Worm (Caenorhabditis elegans) whole organism, midembryonic: Measurements from ENCODE around the gene F38A6.4.

Experiments used
- T22C8.4 ChIP-seq: fragments of 200-800 bp; sonication (Bioruptor generic); IDR thresholded peaks from 2 replicates; pipeline ENCODE4 v1.3.6; 2022; ENCODE audit warnings: missing genetic modification characterization, missing compliant biosample characterization
- cog-1 ChIP-seq: sonication (generic microtip); optimal IDR thresholded peaks from 2 replicates; lab custom pipeline; 2016; ENCODE audit warnings: missing genetic modification characterization, missing compliant biosample characterization
- flt-1 ChIP-seq: fragments of 200-800 bp; sonication (Bioruptor generic); IDR thresholded peaks from 2 replicates; pipeline ENCODE4 v1.3.6; 2022; ENCODE audit warnings: missing genetic modification characterization, missing compliant biosample characterization
- klf-2 ChIP-seq: fragments of 200-800 bp; sonication (Bioruptor generic); conservative IDR thresholded peaks from 2 replicates; pipeline ENCODE4 v1.3.6; 2022; ENCODE audit warnings: missing genetic modification reagents, missing genetic modification characterization, missing compliant biosample characterization
- med-1 ChIP-seq: sonication (generic microtip); optimal IDR thresholded peaks from 2 replicates; lab custom pipeline; 2017; ENCODE audit warnings: missing genetic modification characterization, mild to moderate bottlenecking, missing compliant biosample characterization, antibody characterized with exemption, missing genetic modification reagents; ENCODE audit not compliant: insufficient read depth
- ref-1 ChIP-seq: fragments of 200-800 bp; sonication (Bioruptor generic); conservative IDR thresholded peaks from 2 replicates; pipeline ENCODE4 v1.3.6; 2022; ENCODE audit warnings: missing genetic modification reagents, missing genetic modification characterization, missing compliant biosample characterization
- tab-1 ChIP-seq: fragments of 200-800 bp; sonication (Bioruptor generic); IDR thresholded peaks from 2 replicates; pipeline ENCODE4 v1.3.6; 2022; ENCODE audit warnings: missing genetic modification characterization, missing compliant biosample characterization
- ztf-23 ChIP-seq: fragments of 200-800 bp; sonication (Bioruptor generic); IDR thresholded peaks from 2 replicates; pipeline ENCODE4 v1.3.6; 2022; ENCODE audit warnings: missing genetic modification reagents, missing genetic modification characterization, missing compliant biosample characterization
- ztf-29 ChIP-seq: fragments of 200-800 bp; sonication (Bioruptor generic); IDR thresholded peaks from 2 replicates; pipeline ENCODE4 v1.3.6; 2022; ENCODE audit warnings: missing genetic modification reagents, missing genetic modification characterization, missing compliant biosample characterization

F38A6.4 gene

DNA sequence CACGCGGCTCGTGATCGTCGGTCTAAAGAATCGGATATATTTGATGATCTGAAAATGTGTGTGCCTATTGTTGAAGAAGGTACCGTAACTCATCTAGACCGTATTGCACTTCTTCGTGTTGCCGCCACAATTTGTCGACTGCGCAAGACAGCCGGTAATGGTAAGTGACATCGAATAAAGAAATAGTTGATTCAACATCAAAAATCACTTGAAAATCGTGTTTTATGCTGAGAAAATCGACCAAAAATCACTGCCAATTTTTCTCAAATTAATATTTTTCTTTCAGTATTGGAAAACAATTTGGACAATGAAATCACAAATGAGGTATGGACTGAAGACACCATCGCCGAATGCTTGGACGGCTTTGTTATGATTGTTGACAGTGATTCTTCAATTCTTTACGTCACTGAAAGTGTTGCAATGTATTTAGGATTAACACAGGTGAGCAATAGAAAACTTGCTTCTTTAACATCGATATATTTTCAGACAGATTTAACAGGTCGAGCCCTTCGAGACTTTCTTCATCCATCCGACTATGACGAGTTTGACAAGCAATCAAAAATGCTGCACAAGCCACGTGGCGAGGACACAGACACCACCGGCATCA, 6.3 kb upstream of the F38A6.4 start:
- TF ChIP-seq med-1 (GFP tag; lab: Kevin White, UChicago) (no peak), ztf-29 (GFP tag; lab: Robert Waterston, UW) (no peak), flt-1 (GFP tag; lab: Robert Waterston, UW) (no peak), ztf-23 (GFP tag; lab: Robert Waterston, UW) (no peak), klf-2 (GFP tag; lab: Robert Waterston, UW) (no peak), T22C8.4 (GFP tag; lab: Robert Waterston, UW) (no peak), ref-1 (GFP tag; lab: Robert Waterston, UW) (no peak), tab-1 (no peak), cog-1 (no peak)

DNA sequence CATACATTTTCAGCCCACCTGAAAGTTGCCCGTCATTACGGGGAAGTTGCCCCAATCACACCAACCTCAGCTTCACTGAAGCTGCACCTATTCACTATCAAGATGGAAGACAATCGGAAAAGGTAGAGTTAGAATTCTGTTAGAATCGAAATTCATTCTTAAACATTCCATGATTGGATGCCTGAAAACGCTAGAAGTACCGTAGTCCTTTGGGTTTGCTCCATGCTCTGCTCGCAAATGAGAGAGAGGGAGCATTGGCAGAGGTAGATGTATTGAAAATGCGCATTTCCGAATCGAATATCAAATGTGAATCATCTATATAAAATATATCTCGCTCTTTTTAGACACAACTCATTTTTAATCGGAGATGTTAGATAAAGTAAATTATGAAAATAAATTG, 5.2 kb upstream of the F38A6.4 start, which contains the start of gene hif-1:
TSS of gene hif-1 (plus strand) at position 8 of the 400 bp plus-strand sequence.
- TF ChIP-seq tab-1 (no peak), ztf-29 (GFP tag; lab: Robert Waterston, UW) (no peak), klf-2 (GFP tag; lab: Robert Waterston, UW) (no peak), ref-1 (GFP tag; lab: Robert Waterston, UW) (no peak), T22C8.4 (GFP tag; lab: Robert Waterston, UW) (no peak), flt-1 (GFP tag; lab: Robert Waterston, UW) (no peak), cog-1 (no peak), ztf-23 (GFP tag; lab: Robert Waterston, UW) (no peak), med-1 (GFP tag; lab: Kevin White, UChicago) (no peak)

DNA sequence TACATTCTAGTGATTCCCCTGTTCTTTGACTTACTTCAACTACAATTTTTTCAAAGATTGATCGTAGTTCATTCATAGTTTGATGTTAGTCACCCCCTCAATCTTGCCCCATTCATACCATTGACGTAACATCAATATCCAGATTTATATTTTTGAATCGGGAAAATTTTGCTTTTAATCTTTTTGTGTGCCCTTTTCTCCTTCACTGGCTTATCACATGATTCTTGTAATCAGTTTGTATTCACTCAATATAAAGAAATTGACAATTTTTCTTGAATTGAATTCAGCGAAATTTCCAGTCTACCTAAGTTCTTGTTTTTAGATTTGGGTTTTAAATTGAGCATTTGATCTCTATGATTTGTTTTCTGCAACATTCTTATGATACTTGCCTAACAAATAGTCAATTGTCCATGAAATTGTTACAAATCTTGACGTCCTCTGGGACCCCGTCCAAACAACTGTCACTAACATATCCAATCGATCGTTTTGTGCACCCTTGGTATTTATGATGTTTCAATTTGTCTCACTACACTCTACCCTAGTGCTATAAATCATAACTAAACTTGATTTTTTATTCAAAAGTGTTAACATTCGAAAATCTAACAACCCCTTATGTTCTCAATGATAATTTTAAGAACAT, 4.7 kb upstream of the F38A6.4 start:
- TF ChIP-seq ref-1 (GFP tag; lab: Robert Waterston, UW), result no peak
- no peak for TF ChIP-seq cog-1
- TF ChIP-seq T22C8.4 (GFP tag; lab: Robert Waterston, UW), result no peak
- TF ChIP-seq klf-2 (GFP tag; lab: Robert Waterston, UW), result no peak
- no peak for TF ChIP-seq flt-1 (GFP tag; lab: Robert Waterston, UW)
- no peak for TF ChIP-seq ztf-23 (GFP tag; lab: Robert Waterston, UW)
- TF ChIP-seq ztf-29 (GFP tag; lab: Robert Waterston, UW), result no peak
- TF ChIP-seq tab-1, result no peak

DNA sequence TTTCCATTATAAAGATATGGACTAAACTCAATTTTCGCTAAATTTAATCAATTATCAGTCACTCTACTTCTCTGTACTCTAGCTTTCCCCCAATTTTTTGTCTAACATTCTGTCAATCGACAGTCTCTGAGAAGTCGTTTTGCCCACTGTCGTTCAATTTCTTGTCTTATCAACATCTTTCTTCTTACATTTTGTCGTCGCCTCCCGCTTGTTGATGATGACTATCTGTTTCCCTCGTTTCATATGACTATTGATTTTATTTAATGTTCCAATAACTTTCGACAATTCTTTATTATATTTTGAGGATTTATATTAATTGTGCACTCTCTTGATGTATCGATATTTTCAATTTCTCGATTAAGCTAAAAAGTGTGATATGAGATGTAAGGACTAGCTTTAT, 3.7 kb upstream of the F38A6.4 start:
- TF ChIP-seq ref-1 (GFP tag; lab: Robert Waterston, UW) (no peak), tab-1 (no peak), med-1 (GFP tag; lab: Kevin White, UChicago) (no peak), cog-1 (no peak), klf-2 (GFP tag; lab: Robert Waterston, UW) (no peak), flt-1 (GFP tag; lab: Robert Waterston, UW) (no peak), T22C8.4 (GFP tag; lab: Robert Waterston, UW) (no peak), ztf-29 (GFP tag; lab: Robert Waterston, UW) (no peak)

DNA sequence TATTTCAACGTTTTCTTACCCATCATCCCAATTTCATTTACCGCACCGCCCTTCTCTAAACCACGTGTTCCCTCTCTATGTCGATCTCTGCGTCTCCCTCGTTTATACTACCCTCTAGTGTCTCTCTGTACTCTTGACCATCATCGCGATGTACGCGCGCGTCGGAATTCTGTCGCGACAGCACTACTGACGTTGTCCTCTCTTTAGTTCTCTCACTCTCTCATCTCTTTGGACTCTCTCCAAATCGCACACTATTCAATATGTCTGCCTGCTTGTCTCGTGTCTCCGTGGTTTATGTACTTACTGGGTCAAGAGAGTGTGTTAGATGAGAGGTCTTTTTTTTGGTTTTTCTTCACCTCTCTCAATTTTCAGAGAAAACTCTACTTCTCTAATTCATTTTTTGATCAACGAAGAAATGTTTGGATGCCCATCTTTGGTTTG, 3.1 kb upstream of the F38A6.4 start:
- no peak for TF ChIP-seq tab-1
- peak; percentile 51; the same call in 1 of the 2 replicates for TF ChIP-seq flt-1 (GFP tag; lab: Robert Waterston, UW)
- peak; percentile 87 for TF ChIP-seq cog-1
- no peak for TF ChIP-seq T22C8.4 (GFP tag; lab: Robert Waterston, UW)
- 0 out of 2 replicates have a peak, but pooled peaks have one; percentile 5 for TF ChIP-seq ztf-23 (GFP tag; lab: Robert Waterston, UW)

ce11 chrV:20776761-20777160, 1.6 kb upstream of the F38A6.4 start:
- TF ChIP-seq flt-1 (GFP tag; lab: Robert Waterston, UW) (no peak), med-1 (GFP tag; lab: Kevin White, UChicago) (no peak), ref-1 (GFP tag; lab: Robert Waterston, UW) (no peak), cog-1 (no peak), T22C8.4 (GFP tag; lab: Robert Waterston, UW) (no peak), klf-2 (GFP tag; lab: Robert Waterston, UW) (no peak), ztf-29 (GFP tag; lab: Robert Waterston, UW) (no peak), tab-1 (no peak)

ce11 chrV:20773647-20774046, 1.5 kb downstream of the F38A6.4 start, which contains the start of gene F38A6.5:
F38A6.5 (minus strand) TSS chrV:20773747.
- TF ChIP-seq ztf-29 (GFP tag; lab: Robert Waterston, UW) (no peak), klf-2 (GFP tag; lab: Robert Waterston, UW) (no peak), tab-1 (no peak), T22C8.4 (GFP tag; lab: Robert Waterston, UW) (no peak), med-1 (GFP tag; lab: Kevin White, UChicago) (no peak), flt-1 (GFP tag; lab: Robert Waterston, UW) (no peak), cog-1 (no peak), ref-1 (GFP tag; lab: Robert Waterston, UW) (no peak), ztf-23 (GFP tag; lab: Robert Waterston, UW) (no peak)

DNA sequence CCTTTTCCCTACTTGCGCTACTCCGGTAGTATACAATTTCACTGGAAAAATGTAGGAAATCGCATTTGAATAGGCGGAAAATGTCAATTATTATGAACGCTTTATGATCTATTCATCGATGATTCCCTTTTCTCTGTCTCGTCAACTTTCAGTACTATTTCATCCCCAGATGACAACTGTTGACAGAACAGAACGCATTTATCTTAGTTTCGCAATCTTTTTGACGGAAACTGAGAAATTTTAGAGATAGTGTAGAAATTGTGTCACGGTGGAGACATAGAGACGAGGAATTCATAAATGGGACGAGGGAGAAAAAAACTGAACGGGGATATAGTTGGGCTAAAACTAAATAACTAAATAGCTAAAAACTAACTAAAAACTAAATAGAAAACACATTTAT, 3.5 kb downstream of the F38A6.4 start:
- TF ChIP-seq klf-2 (GFP tag; lab: Robert Waterston, UW), result no peak
- TF ChIP-seq T22C8.4 (GFP tag; lab: Robert Waterston, UW), result no peak
- no peak for TF ChIP-seq med-1 (GFP tag; lab: Kevin White, UChicago)
- no peak for TF ChIP-seq cog-1
- no peak for TF ChIP-seq ref-1 (GFP tag; lab: Robert Waterston, UW)

- no peak for TF ChIP-seq T22C8.4 (GFP tag; lab: Robert Waterston, UW)
- TF ChIP-seq tab-1, result no peak
- no peak for TF ChIP-seq cog-1
- TF ChIP-seq ztf-29 (GFP tag; lab: Robert Waterston, UW), result no peak
- TF ChIP-seq klf-2 (GFP tag; lab: Robert Waterston, UW), result no peak
- TF ChIP-seq ref-1 (GFP tag; lab: Robert Waterston, UW), result no peak
- no peak for TF ChIP-seq flt-1 (GFP tag; lab: Robert Waterston, UW)
- no peak for TF ChIP-seq med-1 (GFP tag; lab: Kevin White, UChicago)
- no peak for TF ChIP-seq ztf-23 (GFP tag; lab: Robert Waterston, UW)
Observed at ce11 chrV:20770846-20771245, 4.3 kb downstream of the F38A6.4 start.
